Fruit fly (Drosophila melanogaster): ENCODE results near the gene CG34133.

The CG34133 gene

dm6 chr3R:29868676-29869349, 352 bp upstream of the CG34133 start, which contains the start of gene Zip99C (continued):
- TF ChIP-seq Bgb (GFP tag; IDR thresholded peaks at IDR 0.05; ENCODE audit: partially characterized antibody) (peak; percentile 87), jigr1 (GFP tag; IDR thresholded peaks at IDR 0.05) (no peak), Dbx (GFP tag; IDR thresholded peaks at IDR 0.05) (peak; percentile 30; the same call in 1 of the 3 replicates), CG1603 (tag; optimal IDR thresholded peaks at IDR 0.05) (peak; percentile 64), ERR (GFP tag; optimal IDR thresholded peaks at IDR 0.05) (no peak), crp (GFP tag; optimal IDR thresholded peaks at IDR 0.05) (peak; percentile 98 to 99), ara (GFP tag; IDR thresholded peaks at IDR 0.05) (no peak), p53 (GFP tag; optimal IDR thresholded peaks at IDR 0.05) (no peak), CG6175 (GFP tag; IDR thresholded peaks at IDR 0.05) (no peak), CG12155 (GFP tag; optimal IDR thresholded peaks at IDR 0.05) (peak; percentile 80), sens (GFP tag) (peak; percentile 78), pita (GFP tag; optimal IDR thresholded peaks at IDR 0.05) (peak; percentile 92), CG13775 (GFP tag; optimal IDR thresholded peaks at IDR 0.05) (peak; percentile 50), Fer3 (tag; optimal IDR thresholded peaks at IDR 0.05) (peak; percentile 8), Meics (GFP tag; optimal IDR thresholded peaks at IDR 0.05) (peak; percentile 21), Xbp1 (GFP tag; optimal IDR thresholded peaks at IDR 0.05) (peak; percentile 49), lab (GFP tag; optimal IDR thresholded peaks at IDR 0.05) (peak; percentile 4), az2 (GFP tag; optimal IDR thresholded peaks at IDR 0.05) (peak; percentile 39), gsb (GFP tag; IDR thresholded peaks at IDR 0.05) (no peak), sna (GFP tag; IDR thresholded peaks at IDR 0.05; ENCODE audit: partially characterized antibody) (peak; percentile 94), Optix (GFP tag; IDR thresholded peaks at IDR 0.05) (no peak), CG15696 (tag; optimal IDR thresholded peaks at IDR 0.05) (peak; percentile 53), CG10565 (GFP tag; optimal IDR thresholded peaks at IDR 0.05) (no peak), knrl (GFP tag; IDR thresholded peaks at IDR 0.05; ENCODE audit: partially characterized antibody) (peak; percentile 94), tup (GFP tag; optimal IDR thresholded peaks at IDR 0.05) (peak; percentile 9), Hsf (GFP tag; optimal IDR thresholded peaks at IDR 0.05) (peak; percentile 16), CG14710 (tag; optimal IDR thresholded peaks at IDR 0.05) (peak; percentile 81), Dek (tag; optimal IDR thresholded peaks at IDR 0.05) (no peak), Rx (GFP tag; IDR thresholded peaks at IDR 0.05) (no peak), otp (GFP tag; IDR thresholded peaks at IDR 0.05) (0 out of 3 replicates have a peak, but pooled peaks have one; percentile 32), CG16813 (GFP tag; IDR thresholded peaks at IDR 0.05; ENCODE audit: partially characterized antibody) (peak; percentile 96), HHEX (GFP tag; optimal IDR thresholded peaks at IDR 0.05) (no peak), chinmo (GFP tag; IDR thresholded peaks at IDR 0.05; ENCODE audit: partially characterized antibody) (peak; percentile 92; the same call in 3 of the 4 replicates), CG13287 (GFP tag; IDR thresholded peaks at IDR 0.05; ENCODE audit: partially characterized antibody) (peak; percentile 94), CG15073 (GFP tag; optimal IDR thresholded peaks at IDR 0.05) (no peak), CG12769 (tag; optimal IDR thresholded peaks at IDR 0.05) (no peak), Abd-B (GFP tag; optimal IDR thresholded peaks at IDR 0.05) (no peak), Ssrp (tag; optimal IDR thresholded peaks at IDR 0.05) (peak; percentile 8), Xrp1 (GFP tag; IDR thresholded peaks at IDR 0.05) (peak; percentile 37; the same call in 1 of the 2 replicates), Ravus (GFP tag; IDR thresholded peaks at IDR 0.05) (no peak), CG17829 (tag; optimal IDR thresholded peaks at IDR 0.05) (peak; percentile 41), stc (GFP tag; IDR thresholded peaks at IDR 0.05) (no peak), CG18764 (GFP tag; optimal IDR thresholded peaks at IDR 0.05) (peak; percentile 6), sr (GFP tag; IDR thresholded peaks at IDR 0.05) (0 out of 3 replicates have a peak, but pooled peaks have one; percentile 16), CG7556 (GFP tag; optimal IDR thresholded peaks at IDR 0.05) (peak; percentile 4), nerfin-2 (GFP tag; IDR thresholded peaks at IDR 0.05; ENCODE audit: partially characterized antibody) (peak; percentile 70), Nf-YB (GFP tag; optimal IDR thresholded peaks at IDR 0.05) (peak; percentile 23), Hmx (GFP tag; optimal IDR thresholded peaks at IDR 0.05) (no peak), CG32767 (GFP tag; IDR thresholded peaks at IDR 0.05) (no peak)
